Fruit fly (Drosophila melanogaster): ENCODE measurements around the gene Tsp96F.

Gene Tsp96F

DNA sequence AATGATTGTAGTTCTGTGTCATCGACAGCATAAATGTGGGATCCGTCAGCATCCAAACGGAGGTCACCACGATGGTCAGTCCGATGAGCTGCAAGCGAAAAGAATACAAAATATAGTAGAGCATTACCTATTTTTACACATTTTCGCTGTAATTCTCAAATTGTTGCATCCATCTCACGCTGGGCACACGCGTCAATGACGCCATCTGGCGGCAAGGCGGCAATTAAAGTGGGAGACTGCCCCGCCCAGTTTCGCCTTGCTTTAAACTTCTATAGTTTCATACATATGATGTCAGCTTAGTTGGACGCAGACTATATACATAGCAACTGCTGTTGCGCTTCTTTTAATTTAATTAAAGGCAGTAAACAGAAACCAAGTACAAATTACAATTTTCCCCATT lies 4.6 kb downstream of the Tsp96F start:
- TF ChIP-seq CG17806 (tag; optimal IDR thresholded peaks at IDR 0.05) (no peak), CG32121 (GFP tag; IDR thresholded peaks at IDR 0.05) (no peak), gl (tag; optimal IDR thresholded peaks at IDR 0.05) (no peak), CG14655 (GFP tag; optimal IDR thresholded peaks at IDR 0.05) (no peak), CG8301 (tag; optimal IDR thresholded peaks at IDR 0.05) (no peak), CG12605 (GFP tag; IDR thresholded peaks at IDR 0.05) (no peak), CG4496 (GFP tag; IDR thresholded peaks at IDR 0.05) (no peak)

dm6 chr3R:25870389-25870788 lies 10.8 kb downstream of the Tsp96F start:
- TF ChIP-seq EcR (GFP tag; optimal IDR thresholded peaks at IDR 0.05), result no peak
- TF ChIP-seq CG34367 (tag; optimal IDR thresholded peaks at IDR 0.05), result no peak
- TF ChIP-seq CG12605 (GFP tag; IDR thresholded peaks at IDR 0.05), result no peak
- TF ChIP-seq gl (tag; optimal IDR thresholded peaks at IDR 0.05), result no peak
- TF ChIP-seq CG10348 (GFP tag; IDR thresholded peaks at IDR 0.05), result no peak
- no peak for TF ChIP-seq CG17806 (tag; optimal IDR thresholded peaks at IDR 0.05)
- TF ChIP-seq fd96Ca (GFP tag; IDR thresholded peaks at IDR 0.05), result no peak
- no peak for TF ChIP-seq CG8159 (tag; optimal IDR thresholded peaks at IDR 0.05)
- TF ChIP-seq Snoo (tag; optimal IDR thresholded peaks at IDR 0.05), result no peak
- no peak for TF ChIP-seq CG4496 (GFP tag; IDR thresholded peaks at IDR 0.05)

DNA sequence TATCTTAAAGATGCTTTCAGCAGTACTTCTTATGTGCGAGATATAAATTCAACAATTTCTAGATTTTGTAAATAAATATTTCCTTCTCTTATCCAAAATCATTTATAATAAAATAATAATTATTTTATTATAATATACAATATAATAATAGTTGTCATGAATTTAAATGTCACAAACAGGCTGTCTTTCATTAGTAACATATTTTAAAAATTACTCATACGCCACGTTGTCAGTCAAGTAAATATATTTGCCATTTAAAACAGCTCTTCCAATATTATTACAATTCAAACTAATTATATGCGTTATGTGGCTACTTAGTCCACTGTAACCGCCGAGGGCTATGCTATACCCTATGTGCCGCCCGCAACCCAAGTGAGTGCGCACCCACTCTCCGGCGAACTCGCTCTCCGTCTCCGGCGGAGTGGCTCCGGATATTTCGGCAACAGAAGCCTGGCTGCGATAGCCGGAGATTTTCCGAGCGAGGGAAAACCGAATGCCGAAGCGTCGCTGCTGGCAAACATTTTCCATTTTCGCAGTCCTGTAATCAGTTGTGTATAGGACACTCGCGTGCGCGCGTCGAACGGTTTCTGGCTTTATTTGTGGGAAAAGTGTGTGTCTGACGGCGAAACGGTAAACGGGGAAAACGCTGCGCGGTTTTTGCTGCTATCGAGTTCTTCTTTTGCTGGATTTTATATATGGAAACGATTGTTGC lies 25.5 kb downstream of the Tsp96F start, which contains the start of gene CG5890:
Gene CG5890 (plus strand): TSS at position 561 of the 712 bp plus-strand sequence.
- TF ChIP-seq D1 (tag; optimal IDR thresholded peaks at IDR 0.05), result no peak
- TF ChIP-seq CG17806 (tag; optimal IDR thresholded peaks at IDR 0.05), result no peak
- no peak for TF ChIP-seq Snoo (tag; optimal IDR thresholded peaks at IDR 0.05)
- peak; percentile 49 for TF ChIP-seq CG8159 (tag; optimal IDR thresholded peaks at IDR 0.05)
- peak; percentile 39 for TF ChIP-seq CG14655 (GFP tag; optimal IDR thresholded peaks at IDR 0.05)
- no peak for TF ChIP-seq CG10348 (GFP tag; IDR thresholded peaks at IDR 0.05)
- no peak for TF ChIP-seq Ets98B (GFP tag; IDR thresholded peaks at IDR 0.05)
- TF ChIP-seq CG4496 (GFP tag; IDR thresholded peaks at IDR 0.05), result no peak
- no peak for TF ChIP-seq fd96Ca (GFP tag; IDR thresholded peaks at IDR 0.05)
- no peak for TF ChIP-seq CG13204 (GFP tag; optimal IDR thresholded peaks at IDR 0.05)
- TF ChIP-seq CG12605 (GFP tag; IDR thresholded peaks at IDR 0.05), result no peak
- TF ChIP-seq Pif1B (GFP tag; optimal IDR thresholded peaks at IDR 0.05), result no peak
- no peak for TF ChIP-seq rn (GFP tag; IDR thresholded peaks at IDR 0.05)
- TF ChIP-seq CG15710 (tag; optimal IDR thresholded peaks at IDR 0.05), result no peak
- no peak for TF ChIP-seq EcR (GFP tag; optimal IDR thresholded peaks at IDR 0.05)
- TF ChIP-seq CG8301 (tag; optimal IDR thresholded peaks at IDR 0.05), result peak; percentile 9
- TF ChIP-seq Pif1A (GFP tag; optimal IDR thresholded peaks at IDR 0.05), result no peak

dm6 chr3R:25854825-25855224 lies 26.4 kb downstream of the Tsp96F start:
- TF ChIP-seq CG17806 (tag; optimal IDR thresholded peaks at IDR 0.05) (peak; percentile 38), fd96Ca (GFP tag; IDR thresholded peaks at IDR 0.05) (no peak), CG34367 (tag; optimal IDR thresholded peaks at IDR 0.05) (no peak), Ets98B (GFP tag; IDR thresholded peaks at IDR 0.05) (0 out of 2 replicates have a peak, but pooled peaks have one; percentile 14), CG15710 (tag; optimal IDR thresholded peaks at IDR 0.05) (peak; percentile 0), Pif1B (GFP tag; optimal IDR thresholded peaks at IDR 0.05) (no peak), CG12605 (GFP tag; IDR thresholded peaks at IDR 0.05) (no peak), CG32121 (GFP tag; IDR thresholded peaks at IDR 0.05) (0 out of 2 replicates have a peak, but pooled peaks have one; percentile 26), CG8159 (tag; optimal IDR thresholded peaks at IDR 0.05) (peak; percentile 31), Snoo (tag; optimal IDR thresholded peaks at IDR 0.05) (no peak), Pif1A (GFP tag; optimal IDR thresholded peaks at IDR 0.05) (no peak), CG8301 (tag; optimal IDR thresholded peaks at IDR 0.05) (no peak), CG4496 (GFP tag; IDR thresholded peaks at IDR 0.05) (no peak)

DNA sequence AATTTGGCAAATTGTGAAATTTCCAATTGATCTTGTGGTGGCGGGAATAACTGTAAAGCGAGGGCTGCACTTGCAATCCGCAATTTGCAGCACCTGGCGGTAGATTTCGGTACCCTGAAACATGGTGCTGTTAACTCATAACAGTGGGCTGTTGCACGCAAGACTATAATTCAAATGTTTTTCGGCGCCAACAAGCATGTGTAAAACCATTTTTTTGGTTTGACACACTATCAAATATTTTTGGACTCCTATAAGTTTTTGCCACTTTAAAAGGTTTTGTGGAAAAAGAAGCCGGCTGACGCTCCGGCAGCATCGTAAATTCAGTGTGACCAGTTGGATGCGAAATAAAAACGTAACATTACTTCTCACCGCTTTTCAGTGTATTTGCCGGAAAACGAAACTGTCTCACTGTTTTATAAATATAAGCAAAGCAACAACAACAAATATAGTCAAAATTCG lies 30.0 kb downstream of the Tsp96F start, which contains the start of the genes CG14545 and CG5886:
Gene CG14545 (minus strand): TSS at position 68 of the 459 bp plus-strand sequence.
Gene CG5886 (plus strand): TSS at position 409 of the 459 bp plus-strand sequence.
- TF ChIP-seq CG9948 (tag; optimal IDR thresholded peaks at IDR 0.05), result no peak
- no peak for TF ChIP-seq CG10348 (GFP tag; IDR thresholded peaks at IDR 0.05)
- no peak for TF ChIP-seq CG12605 (GFP tag; IDR thresholded peaks at IDR 0.05)
- no peak for TF ChIP-seq EcR (GFP tag; optimal IDR thresholded peaks at IDR 0.05)
- TF ChIP-seq Pif1B (GFP tag; optimal IDR thresholded peaks at IDR 0.05), result no peak
- TF ChIP-seq CG17806 (tag; optimal IDR thresholded peaks at IDR 0.05), result no peak
- TF ChIP-seq Pif1A (GFP tag; optimal IDR thresholded peaks at IDR 0.05), result no peak
- TF ChIP-seq D1 (tag; optimal IDR thresholded peaks at IDR 0.05), result no peak
- no peak for TF ChIP-seq CG4496 (GFP tag; IDR thresholded peaks at IDR 0.05)
- TF ChIP-seq rn (GFP tag; IDR thresholded peaks at IDR 0.05), result no peak
- TF ChIP-seq CG15710 (tag; optimal IDR thresholded peaks at IDR 0.05), result no peak
- no peak for TF ChIP-seq CG13204 (GFP tag; optimal IDR thresholded peaks at IDR 0.05)
- TF ChIP-seq CG8159 (tag; optimal IDR thresholded peaks at IDR 0.05), result no peak
- TF ChIP-seq CG14655 (GFP tag; optimal IDR thresholded peaks at IDR 0.05), result no peak
- no peak for TF ChIP-seq gl (tag; optimal IDR thresholded peaks at IDR 0.05)
- no peak for TF ChIP-seq CG8301 (tag; optimal IDR thresholded peaks at IDR 0.05)
- no peak for TF ChIP-seq CG34367 (tag; optimal IDR thresholded peaks at IDR 0.05)
- no peak for TF ChIP-seq fd96Ca (GFP tag; IDR thresholded peaks at IDR 0.05)

- no peak for TF ChIP-seq CG34367 (tag; optimal IDR thresholded peaks at IDR 0.05)
- no peak for TF ChIP-seq CG32121 (GFP tag; IDR thresholded peaks at IDR 0.05)
- no peak for TF ChIP-seq CG17806 (tag; optimal IDR thresholded peaks at IDR 0.05)
- TF ChIP-seq Snoo (tag; optimal IDR thresholded peaks at IDR 0.05), result no peak
- no peak for TF ChIP-seq Pif1B (GFP tag; optimal IDR thresholded peaks at IDR 0.05)
- no peak for TF ChIP-seq CG8301 (tag; optimal IDR thresholded peaks at IDR 0.05)
- no peak for TF ChIP-seq CG4496 (GFP tag; IDR thresholded peaks at IDR 0.05)
- TF ChIP-seq CG9948 (tag; optimal IDR thresholded peaks at IDR 0.05), result no peak
- TF ChIP-seq Ets98B (GFP tag; IDR thresholded peaks at IDR 0.05), result no peak
- TF ChIP-seq fd96Ca (GFP tag; IDR thresholded peaks at IDR 0.05), result no peak
- TF ChIP-seq rn (GFP tag; IDR thresholded peaks at IDR 0.05), result no peak
- TF ChIP-seq CG14655 (GFP tag; optimal IDR thresholded peaks at IDR 0.05), result no peak
- no peak for TF ChIP-seq EcR (GFP tag; optimal IDR thresholded peaks at IDR 0.05)
- TF ChIP-seq Pif1A (GFP tag; optimal IDR thresholded peaks at IDR 0.05), result no peak
- no peak for TF ChIP-seq D1 (tag; optimal IDR thresholded peaks at IDR 0.05)
- TF ChIP-seq CG12605 (GFP tag; IDR thresholded peaks at IDR 0.05), result no peak
- no peak for TF ChIP-seq CG15710 (tag; optimal IDR thresholded peaks at IDR 0.05)
- no peak for TF ChIP-seq CG8159 (tag; optimal IDR thresholded peaks at IDR 0.05)
These were observed 49.4 kb downstream of the Tsp96F start, which contains the start of the genes Mst57Da and alpha4GT2 for dm6 chr3R:25831799-25832280. Gene Mst57Da (minus strand): TSS chr3R:25831899. Gene alpha4GT2 (plus strand): TSS chr3R:25832230.

Data from whole organism, pupa.